Fruit fly (Drosophila melanogaster): Measurements from ENCODE around the gene Or33b.

The Or33b gene

DNA sequence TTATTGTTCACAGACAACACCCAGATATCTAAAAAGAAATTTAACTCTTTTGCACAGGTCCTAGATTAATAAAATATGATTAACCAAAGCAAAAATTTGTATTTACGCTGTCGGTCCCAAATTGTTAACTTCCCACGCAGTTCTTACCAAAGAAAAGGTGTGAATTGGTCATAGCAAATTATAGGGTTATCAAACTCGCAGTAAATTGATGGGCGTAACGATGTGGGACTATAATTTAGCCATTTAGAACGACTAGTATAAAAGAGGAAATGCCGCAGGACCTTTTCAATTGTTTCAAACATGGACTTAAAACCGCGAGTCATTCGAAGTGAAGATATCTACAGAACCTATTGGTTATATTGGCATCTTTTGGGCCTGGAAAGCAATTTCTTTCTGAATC, at the start of gene Or33b:
Gene Or33b (plus strand): TSS at position 301 of the 400 bp plus-strand sequence.
- TF ChIP-seq CG7045 (GFP tag; optimal IDR thresholded peaks at IDR 0.05) (no peak), cic (GFP tag; optimal IDR thresholded peaks at IDR 0.05) (no peak), Crg-1 (GFP tag; optimal IDR thresholded peaks at IDR 0.05) (no peak), Clk (GFP tag; optimal IDR thresholded peaks at IDR 0.05) (no peak), Hr96 (GFP tag; optimal IDR thresholded peaks at IDR 0.05) (no peak), pad (GFP tag; optimal IDR thresholded peaks at IDR 0.05) (no peak), ovo (GFP tag; optimal IDR thresholded peaks at IDR 0.05) (no peak), CG7101 (tag; optimal IDR thresholded peaks at IDR 0.05) (no peak), CG12768 (GFP tag; optimal IDR thresholded peaks at IDR 0.05) (no peak), CG14711 (tag; optimal IDR thresholded peaks at IDR 0.05) (no peak), Mnt (GFP tag; optimal IDR thresholded peaks at IDR 0.05) (no peak), toe (GFP tag; optimal IDR thresholded peaks at IDR 0.05) (no peak), tj (GFP tag; optimal IDR thresholded peaks at IDR 0.05) (no peak), CG33017 (tag; optimal IDR thresholded peaks at IDR 0.05) (no peak), kay (GFP tag; ENCODE audit: borderline replicate concordance) (no peak), cnc (optimal IDR thresholded peaks at IDR 0.05) (no peak), CG1620 (GFP tag; optimal IDR thresholded peaks at IDR 0.05) (no peak), CG5204 (GFP tag; optimal IDR thresholded peaks at IDR 0.05) (no peak), CG11617 (GFP tag; optimal IDR thresholded peaks at IDR 0.05) (no peak)

DNA sequence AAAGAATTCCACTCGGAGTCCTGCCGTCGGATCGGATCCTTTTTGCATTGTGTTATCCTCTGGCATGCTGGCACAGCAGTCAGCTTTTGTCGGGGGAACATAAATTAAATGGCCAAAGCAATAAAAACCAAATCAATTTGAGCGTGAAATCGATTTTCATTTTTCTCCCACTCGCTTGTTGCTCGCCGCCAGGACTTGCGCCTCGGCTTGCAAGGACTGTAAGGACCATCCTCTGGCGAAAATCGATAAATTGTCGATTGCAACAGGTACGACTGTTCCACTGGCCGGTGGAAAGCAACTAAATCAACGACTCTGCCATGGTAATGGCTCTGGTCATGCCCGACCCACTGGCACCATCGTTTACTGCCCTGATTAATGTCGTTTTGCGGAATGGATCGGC, 42.7 kb upstream of the Or33b start:
- TF ChIP-seq kay (GFP tag; ENCODE audit: borderline replicate concordance) (no peak), cic (GFP tag; optimal IDR thresholded peaks at IDR 0.05) (no peak), cnc (optimal IDR thresholded peaks at IDR 0.05) (no peak), CG5204 (GFP tag; optimal IDR thresholded peaks at IDR 0.05) (no peak), Mnt (GFP tag; optimal IDR thresholded peaks at IDR 0.05) (no peak), bab1 (GFP tag; optimal IDR thresholded peaks at IDR 0.05) (no peak), CG11617 (GFP tag; optimal IDR thresholded peaks at IDR 0.05) (no peak), Crg-1 (GFP tag; optimal IDR thresholded peaks at IDR 0.05) (no peak), CG1620 (GFP tag; optimal IDR thresholded peaks at IDR 0.05) (no peak), ovo (GFP tag; optimal IDR thresholded peaks at IDR 0.05) (no peak), Clk (GFP tag; optimal IDR thresholded peaks at IDR 0.05) (no peak), CG12768 (GFP tag; optimal IDR thresholded peaks at IDR 0.05) (no peak), toe (GFP tag; optimal IDR thresholded peaks at IDR 0.05) (no peak), CG7101 (tag; optimal IDR thresholded peaks at IDR 0.05) (no peak), CG7045 (GFP tag; optimal IDR thresholded peaks at IDR 0.05) (no peak), tj (GFP tag; optimal IDR thresholded peaks at IDR 0.05) (no peak), CG33017 (tag; optimal IDR thresholded peaks at IDR 0.05) (no peak), Hr96 (GFP tag; optimal IDR thresholded peaks at IDR 0.05) (no peak)

DNA sequence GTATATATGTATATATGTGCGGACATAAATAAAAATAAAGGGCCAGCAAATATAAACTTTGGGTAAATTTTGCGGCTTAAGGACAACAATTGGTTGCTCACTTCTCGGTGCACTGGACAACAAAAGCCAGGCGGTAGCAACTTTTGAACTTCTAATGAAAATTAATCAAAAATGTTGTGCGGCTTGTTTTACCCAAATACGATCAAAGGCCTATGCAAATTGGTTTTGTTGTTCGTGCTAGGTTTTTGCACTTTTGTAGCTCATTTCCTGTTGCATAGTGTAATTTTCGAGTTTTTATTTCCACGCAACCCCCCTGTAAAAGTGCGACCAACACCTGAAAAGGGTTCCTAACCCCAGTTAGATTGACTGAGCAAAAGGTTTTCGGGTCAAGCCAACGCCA, 33.5 kb upstream of the Or33b start:
- TF ChIP-seq CG14711 (tag; optimal IDR thresholded peaks at IDR 0.05) (no peak), toe (GFP tag; optimal IDR thresholded peaks at IDR 0.05) (no peak), Hr96 (GFP tag; optimal IDR thresholded peaks at IDR 0.05) (no peak), CG5204 (GFP tag; optimal IDR thresholded peaks at IDR 0.05) (no peak), pad (GFP tag; optimal IDR thresholded peaks at IDR 0.05) (no peak), cnc (optimal IDR thresholded peaks at IDR 0.05) (no peak), CG7045 (GFP tag; optimal IDR thresholded peaks at IDR 0.05) (no peak), Mnt (GFP tag; optimal IDR thresholded peaks at IDR 0.05) (no peak), bab1 (GFP tag; optimal IDR thresholded peaks at IDR 0.05) (no peak), CG7101 (tag; optimal IDR thresholded peaks at IDR 0.05) (no peak), ovo (GFP tag; optimal IDR thresholded peaks at IDR 0.05) (no peak), kay (GFP tag; ENCODE audit: borderline replicate concordance) (no peak), CG12768 (GFP tag; optimal IDR thresholded peaks at IDR 0.05) (no peak), CG33017 (tag; optimal IDR thresholded peaks at IDR 0.05) (no peak), Crg-1 (GFP tag; optimal IDR thresholded peaks at IDR 0.05) (no peak), cic (GFP tag; optimal IDR thresholded peaks at IDR 0.05) (no peak), CG11617 (GFP tag; optimal IDR thresholded peaks at IDR 0.05) (no peak)

DNA sequence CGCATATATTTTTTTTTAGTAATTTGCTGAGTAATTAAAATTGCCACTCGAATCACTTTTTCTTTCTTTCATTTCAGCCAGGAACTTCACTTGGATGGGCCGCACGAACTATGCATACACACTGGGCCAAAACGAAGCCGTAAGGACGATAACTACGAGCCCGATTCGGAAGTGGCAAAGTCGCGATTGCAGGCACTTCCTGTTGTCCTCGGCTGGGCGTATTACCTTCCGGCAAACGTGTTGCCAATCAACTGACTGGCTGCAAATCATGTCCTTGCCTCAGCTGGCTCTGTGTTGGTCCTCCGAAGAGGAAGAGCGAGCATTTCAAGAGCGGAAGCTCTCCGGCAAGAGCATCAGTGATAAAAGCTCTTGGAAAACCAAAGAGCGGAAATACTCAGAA, 32.6 kb upstream of the Or33b start:
- TF ChIP-seq cnc (optimal IDR thresholded peaks at IDR 0.05) (no peak), CG33017 (tag; optimal IDR thresholded peaks at IDR 0.05) (no peak), CG7101 (tag; optimal IDR thresholded peaks at IDR 0.05) (no peak), bab1 (GFP tag; optimal IDR thresholded peaks at IDR 0.05) (no peak), CG1620 (GFP tag; optimal IDR thresholded peaks at IDR 0.05) (no peak), CG11617 (GFP tag; optimal IDR thresholded peaks at IDR 0.05) (no peak), CG12768 (GFP tag; optimal IDR thresholded peaks at IDR 0.05) (no peak), Hr96 (GFP tag; optimal IDR thresholded peaks at IDR 0.05) (no peak), tj (GFP tag; optimal IDR thresholded peaks at IDR 0.05) (no peak), cic (GFP tag; optimal IDR thresholded peaks at IDR 0.05) (no peak)

DNA sequence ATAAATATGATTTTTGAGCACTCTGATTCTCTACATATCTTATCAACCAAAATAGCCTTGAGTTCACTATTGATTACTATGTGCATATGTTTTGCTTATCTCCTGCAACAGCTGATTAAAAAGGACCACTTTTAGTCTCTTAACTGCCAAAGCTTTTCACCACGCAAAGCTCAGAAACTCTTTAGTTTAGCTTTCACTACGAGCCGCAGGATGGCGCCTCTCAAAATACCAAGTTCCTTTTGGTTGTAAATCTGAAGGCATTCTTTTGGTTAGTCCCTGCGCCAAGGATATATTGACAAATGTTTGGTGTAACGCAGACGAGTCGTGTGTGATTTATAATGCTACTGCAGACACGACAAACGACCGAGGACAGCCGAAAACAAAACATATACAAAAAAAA, 31.8 kb upstream of the Or33b start:
- TF ChIP-seq CG14711 (tag; optimal IDR thresholded peaks at IDR 0.05): no peak
- TF ChIP-seq CG7101 (tag; optimal IDR thresholded peaks at IDR 0.05): no peak
- TF ChIP-seq kay (GFP tag; ENCODE audit: borderline replicate concordance): no peak
- TF ChIP-seq CG1620 (GFP tag; optimal IDR thresholded peaks at IDR 0.05): no peak
- no peak for TF ChIP-seq Hr96 (GFP tag; optimal IDR thresholded peaks at IDR 0.05)
- TF ChIP-seq pad (GFP tag; optimal IDR thresholded peaks at IDR 0.05): no peak
- TF ChIP-seq tj (GFP tag; optimal IDR thresholded peaks at IDR 0.05): no peak
- no peak for TF ChIP-seq Mnt (GFP tag; optimal IDR thresholded peaks at IDR 0.05)
- no peak for TF ChIP-seq bab1 (GFP tag; optimal IDR thresholded peaks at IDR 0.05)
- no peak for TF ChIP-seq Crg-1 (GFP tag; optimal IDR thresholded peaks at IDR 0.05)
- no peak for TF ChIP-seq CG11617 (GFP tag; optimal IDR thresholded peaks at IDR 0.05)
- TF ChIP-seq CG12768 (GFP tag; optimal IDR thresholded peaks at IDR 0.05): no peak
- TF ChIP-seq cic (GFP tag; optimal IDR thresholded peaks at IDR 0.05): no peak
- TF ChIP-seq Clk (GFP tag; optimal IDR thresholded peaks at IDR 0.05): no peak
- no peak for TF ChIP-seq CG7045 (GFP tag; optimal IDR thresholded peaks at IDR 0.05)
- no peak for TF ChIP-seq toe (GFP tag; optimal IDR thresholded peaks at IDR 0.05)
- TF ChIP-seq cnc (optimal IDR thresholded peaks at IDR 0.05): no peak
- no peak for TF ChIP-seq CG5204 (GFP tag; optimal IDR thresholded peaks at IDR 0.05)
- no peak for TF ChIP-seq ovo (GFP tag; optimal IDR thresholded peaks at IDR 0.05)

DNA sequence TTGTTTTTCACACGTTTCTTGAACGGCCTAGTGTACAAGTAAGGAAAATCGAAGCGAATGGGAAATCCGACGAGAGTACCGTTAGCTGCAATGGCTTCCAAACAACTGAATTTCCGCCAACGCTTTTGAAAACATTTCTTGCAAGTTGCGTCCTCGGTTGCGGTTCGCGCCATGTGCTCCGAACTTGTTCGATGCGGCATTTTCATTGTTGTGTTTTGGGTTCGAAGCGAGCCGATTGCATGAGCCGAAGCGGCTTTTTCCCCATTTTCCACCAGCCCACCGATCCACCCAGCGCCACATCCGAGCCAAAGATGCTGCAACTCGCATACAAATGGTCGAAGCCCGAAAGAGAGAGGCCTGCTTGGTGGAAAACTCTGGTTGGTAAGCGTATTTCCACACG, 7.5 kb upstream of the Or33b start, which contains the start of gene Pde1c:
Gene Pde1c (minus strand): TSS at position 109 of the 400 bp plus-strand sequence.
- TF ChIP-seq Mnt (GFP tag; optimal IDR thresholded peaks at IDR 0.05) (peak; percentile 42), CG5204 (GFP tag; optimal IDR thresholded peaks at IDR 0.05) (no peak)
